Worm (Caenorhabditis elegans): Measurements from ENCODE around the gene F15H10.10.

The F15H10.10 gene

DNA sequence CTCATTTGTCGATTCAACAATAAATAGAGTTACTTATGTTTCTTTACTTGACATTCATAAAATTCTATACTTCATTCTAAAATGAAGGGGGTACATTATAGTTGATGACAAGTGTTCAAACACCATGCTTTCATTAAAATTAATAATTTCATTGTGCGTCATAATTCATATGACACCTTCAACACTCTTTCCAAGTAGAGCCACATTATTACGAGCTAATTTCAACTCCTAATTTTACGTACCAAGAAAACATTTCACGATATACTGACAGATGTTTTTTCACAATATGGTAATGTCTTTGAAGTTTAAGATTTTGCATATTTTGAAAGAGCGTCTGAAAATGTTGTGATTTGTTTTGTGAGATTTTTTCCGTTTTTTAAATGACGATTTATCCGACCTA lies 48.7 kb upstream of the F15H10.10 start (continued):
- no peak for TF ChIP-seq mdl-1 (tag; optimal IDR thresholded peaks at IDR 0.05)
- peak; percentile 80 for TF ChIP-seq fkh-8 (tag; optimal IDR thresholded peaks at IDR 0.05)
- peak; percentile 2 for TF ChIP-seq pax-3 (tag; optimal IDR thresholded peaks at IDR 0.05)
- no peak for TF ChIP-seq vab-15 (tag; optimal IDR thresholded peaks at IDR 0.05)
- TF ChIP-seq jun-1 (tag; optimal IDR thresholded peaks at IDR 0.05), result no peak
- peak; percentile 90 for TF ChIP-seq ceh-8 (GFP tag; optimal IDR thresholded peaks at IDR 0.05)
- TF ChIP-seq dsc-1 (tag; optimal IDR thresholded peaks at IDR 0.05), result peak; percentile 85
- TF ChIP-seq rnt-1 (tag; optimal IDR thresholded peaks at IDR 0.05), result no peak
- TF ChIP-seq mef-2 (tag; optimal IDR thresholded peaks at IDR 0.05), result no peak
- no peak for TF ChIP-seq grh-1 (GFP tag; IDR thresholded peaks at IDR 0.05)
- no peak for TF ChIP-seq elt-2 (tag; optimal IDR thresholded peaks at IDR 0.05)
- no peak for TF ChIP-seq unc-62 (GFP tag; optimal IDR thresholded peaks at IDR 0.05)
- TF ChIP-seq nhr-12 (tag; optimal IDR thresholded peaks at IDR 0.05), result no peak
- TF ChIP-seq unc-98 (GFP tag; IDR thresholded peaks at IDR 0.05), result no peak
- no peak for TF ChIP-seq unc-130 (tag; optimal IDR thresholded peaks at IDR 0.05)
- peak; percentile 6 for TF ChIP-seq nhr-85 (tag)
- no peak for TF ChIP-seq ets-5 (GFP tag; IDR thresholded peaks at IDR 0.05)
- TF ChIP-seq lin-15B (tag; optimal IDR thresholded peaks at IDR 0.05), result no peak
- TF ChIP-seq pqm-1 (tag; optimal IDR thresholded peaks at IDR 0.05), result no peak
- no peak for TF ChIP-seq tbx-2 (tag; optimal IDR thresholded peaks at IDR 0.05)
- TF ChIP-seq sox-4 (tag; optimal IDR thresholded peaks at IDR 0.05), result no peak
- no peak for TF ChIP-seq ama-1 (optimal IDR thresholded peaks at IDR 0.05)

ce11 chrV:10464746-10465145 lies 47.9 kb upstream of the F15H10.10 start:
- TF ChIP-seq unc-86 (tag; optimal IDR thresholded peaks at IDR 0.05), result no peak
- TF ChIP-seq nhr-85 (tag), result no peak
- TF ChIP-seq nhr-28 (tag; optimal IDR thresholded peaks at IDR 0.05), result no peak
- TF ChIP-seq hpl-2 (GFP tag; optimal IDR thresholded peaks at IDR 0.05), result no peak
- TF ChIP-seq nhr-71 (tag; optimal IDR thresholded peaks at IDR 0.05), result no peak
- TF ChIP-seq C16A3.4 (tag; optimal IDR thresholded peaks at IDR 0.05), result no peak
- TF ChIP-seq aly-2 (tag; optimal IDR thresholded peaks at IDR 0.05), result no peak
- TF ChIP-seq lsy-2 (tag; optimal IDR thresholded peaks at IDR 0.05), result peak in 1 of 2 experiments; percentile 12
- no peak for TF ChIP-seq nhr-76 (tag; optimal IDR thresholded peaks at IDR 0.05)
- no peak for TF ChIP-seq ceh-63 (GFP tag; optimal IDR thresholded peaks at IDR 0.05)
- TF ChIP-seq lin-14 (GFP tag; optimal IDR thresholded peaks at IDR 0.05), result peak; percentile 41
- no peak for TF ChIP-seq jun-1 (tag; optimal IDR thresholded peaks at IDR 0.05)
- TF ChIP-seq hlh-17 (GFP tag; optimal IDR thresholded peaks at IDR 0.05; ENCODE audit: borderline replicate concordance), result no peak
- TF ChIP-seq fkh-8 (tag; optimal IDR thresholded peaks at IDR 0.05), result peak; percentile 33
- TF ChIP-seq lin-39 (tag; optimal IDR thresholded peaks at IDR 0.05), result no peak
- TF ChIP-seq sup-37 (GFP tag; optimal IDR thresholded peaks at IDR 0.05), result no peak
- no peak for TF ChIP-seq lir-3 (tag; optimal IDR thresholded peaks at IDR 0.05; ENCODE audit: poor library complexity)
- no peak for TF ChIP-seq tlp-1 (tag; optimal IDR thresholded peaks at IDR 0.05)

- TF ChIP-seq ceh-8 (GFP tag; optimal IDR thresholded peaks at IDR 0.05) (no peak), C04F5.9 (tag; optimal IDR thresholded peaks at IDR 0.05) (no peak), fkh-8 (tag; optimal IDR thresholded peaks at IDR 0.05) (no peak), F16B12.6 (tag; optimal IDR thresholded peaks at IDR 0.05) (no peak), dsc-1 (tag; optimal IDR thresholded peaks at IDR 0.05) (peak; percentile 96), mdl-1 (tag; optimal IDR thresholded peaks at IDR 0.05) (no peak), aly-2 (tag; optimal IDR thresholded peaks at IDR 0.05) (no peak), alr-1 (tag; optimal IDR thresholded peaks at IDR 0.05; ENCODE audit: borderline replicate concordance) (no peak), ces-1 (GFP tag; optimal IDR thresholded peaks at IDR 0.05) (no peak), pqm-1 (tag; optimal IDR thresholded peaks at IDR 0.05) (no peak), grh-1 (GFP tag; IDR thresholded peaks at IDR 0.05) (no peak), nhr-77 (tag; optimal IDR thresholded peaks at IDR 0.05) (no peak), lir-3 (tag; optimal IDR thresholded peaks at IDR 0.05; ENCODE audit: poor library complexity) (no peak), egl-13 (tag; optimal IDR thresholded peaks at IDR 0.05) (no peak), fkh-4 (tag; optimal IDR thresholded peaks at IDR 0.05; ENCODE audit: borderline replicate concordance) (peak; percentile 87), elt-2 (tag; optimal IDR thresholded peaks at IDR 0.05) (no peak), nhr-85 (tag) (peak; percentile 61), mef-2 (tag; optimal IDR thresholded peaks at IDR 0.05) (no peak)
Measured at ce11 chrV:10464160-10464559, 47.3 kb upstream of the F15H10.10 start.
